Fruit fly (Drosophila melanogaster): ENCODE results near the gene CG6707.
A peak's percentile ranks its signal among the peaks of the same experiment; 100 is the strongest.

CG6707 gene

dm6 chr3L:9897164-9897783, 1.1 kb downstream of the CG6707 start (continued):
- TF ChIP-seq CG7963 (GFP tag; IDR thresholded peaks at IDR 0.05; ENCODE audit: partially characterized antibody): no peak
- no peak for TF ChIP-seq br (optimal IDR thresholded peaks at IDR 0.05)
- no peak for TF ChIP-seq CG43689 (GFP tag; IDR thresholded peaks at IDR 0.05)
- peak; percentile 68 for TF ChIP-seq sens (GFP tag)
- no peak for TF ChIP-seq tna (GFP tag; IDR thresholded peaks at IDR 0.05; ENCODE audit: partially characterized antibody)
- TF ChIP-seq pita (GFP tag; optimal IDR thresholded peaks at IDR 0.05): no peak
- no peak for TF ChIP-seq CG5180 (GFP tag; optimal IDR thresholded peaks at IDR 0.05)
- TF ChIP-seq CG14860 (GFP tag; IDR thresholded peaks at IDR 0.05; ENCODE audit: partially characterized antibody): no peak
- TF ChIP-seq pfk (GFP tag; optimal IDR thresholded peaks at IDR 0.05): no peak
- no peak for TF ChIP-seq inv (GFP tag; IDR thresholded peaks at IDR 0.05; ENCODE audit: partially characterized antibody)
- TF ChIP-seq Dref (GFP tag; IDR thresholded peaks at IDR 0.05): no peak
- TF ChIP-seq dimm (GFP tag; IDR thresholded peaks at IDR 0.05): no peak
- TF ChIP-seq CG6683 (GFP tag; optimal IDR thresholded peaks at IDR 0.05): no peak
- no peak for TF ChIP-seq tgo (GFP tag; IDR thresholded peaks at IDR 0.05)
- TF ChIP-seq Hmr (GFP tag; optimal IDR thresholded peaks at IDR 0.05): peak; percentile 1
- peak; percentile 72 for TF ChIP-seq rib (GFP tag; IDR thresholded peaks at IDR 0.05)
- TF ChIP-seq zfh1 (GFP tag; IDR thresholded peaks at IDR 0.05): no peak
- no peak for TF ChIP-seq B-H2 (GFP tag; optimal IDR thresholded peaks at IDR 0.05)
- TF ChIP-seq B-H1 (GFP tag; IDR thresholded peaks at IDR 0.05): no peak
- TF ChIP-seq CG11247 (GFP tag; IDR thresholded peaks at IDR 0.05): no peak
- TF ChIP-seq grau (tag; optimal IDR thresholded peaks at IDR 0.05): no peak
- no peak for TF ChIP-seq CG10543 (GFP tag; optimal IDR thresholded peaks at IDR 0.05)
- no peak for TF ChIP-seq HLH3B (GFP tag; IDR thresholded peaks at IDR 0.05)
- no peak for TF ChIP-seq NC2α (GFP tag; optimal IDR thresholded peaks at IDR 0.05)
- TF ChIP-seq CG14050 (GFP tag; IDR thresholded peaks at IDR 0.05): no peak
- TF ChIP-seq crol (GFP tag; IDR thresholded peaks at IDR 0.05): no peak
- TF ChIP-seq Dfd (GFP tag; optimal IDR thresholded peaks at IDR 0.05): no peak
- no peak for TF ChIP-seq fd64A (GFP tag; optimal IDR thresholded peaks at IDR 0.05)
- no peak for TF ChIP-seq Opbp (GFP tag; IDR thresholded peaks at IDR 0.05; ENCODE audit: partially characterized antibody)
- TF ChIP-seq Six4 (GFP tag; optimal IDR thresholded peaks at IDR 0.05): no peak
- no peak for TF ChIP-seq CG2116 (GFP tag; optimal IDR thresholded peaks at IDR 0.05)
- TF ChIP-seq slou (GFP tag; optimal IDR thresholded peaks at IDR 0.05): no peak
- TF ChIP-seq Ets97D (GFP tag; optimal IDR thresholded peaks at IDR 0.05): no peak
- TF ChIP-seq CG14667 (GFP tag; IDR thresholded peaks at IDR 0.05): no peak
- TF ChIP-seq Dbx (GFP tag; IDR thresholded peaks at IDR 0.05): no peak
- no peak for TF ChIP-seq Bdp1 (GFP tag; optimal IDR thresholded peaks at IDR 0.05)
- no peak for TF ChIP-seq CG10654 (GFP tag; optimal IDR thresholded peaks at IDR 0.05)
- TF ChIP-seq Elba2 (GFP tag; optimal IDR thresholded peaks at IDR 0.05): peak; percentile 18
- TF ChIP-seq pzg (GFP tag; optimal IDR thresholded peaks at IDR 0.05): no peak
- TF ChIP-seq Mes4 (GFP tag; optimal IDR thresholded peaks at IDR 0.05): peak; percentile 1
- no peak for TF ChIP-seq stc (GFP tag; IDR thresholded peaks at IDR 0.05)
- no peak for TF ChIP-seq jumu (GFP tag; optimal IDR thresholded peaks at IDR 0.05)
- TF ChIP-seq BEAF-32 (GFP tag; optimal IDR thresholded peaks at IDR 0.05): no peak
- no peak for TF ChIP-seq CG9437 (GFP tag; optimal IDR thresholded peaks at IDR 0.05)
- TF ChIP-seq sob (GFP tag; IDR thresholded peaks at IDR 0.05): no peak
- TF ChIP-seq CG15011 (GFP tag; optimal IDR thresholded peaks at IDR 0.05): no peak
- TF ChIP-seq lbe (GFP tag; optimal IDR thresholded peaks at IDR 0.05): peak; percentile 20
- no peak for TF ChIP-seq Poxn (GFP tag; IDR thresholded peaks at IDR 0.05)
- TF ChIP-seq CHES-1-like (GFP tag; optimal IDR thresholded peaks at IDR 0.05): no peak
- no peak for TF ChIP-seq CG1832 (GFP tag; optimal IDR thresholded peaks at IDR 0.05)
- TF ChIP-seq vnd (GFP tag; IDR thresholded peaks at IDR 0.05; ENCODE audit: partially characterized antibody): no peak
- TF ChIP-seq eyg (GFP tag; optimal IDR thresholded peaks at IDR 0.05): no peak

Data from whole organism, embryonic.